Worm (Caenorhabditis elegans) whole organism, L3 larva: ENCODE measurements around the gene npp-27.

Experiments
- R02D3.7 ChIP-seq: fragments of 150-350 bp; optimal IDR thresholded peaks from 2 replicates; lab custom pipeline; 2014; ENCODE audit warnings: missing biosample characterization, missing genetic modification characterization
- ZK546.5 ChIP-seq: sonication (generic microtip); optimal IDR thresholded peaks from 2 replicates; lab custom pipeline; 2017; ENCODE audit warnings: missing biosample characterization, missing genetic modification characterization
- aly-2 ChIP-seq: fragments of 150-350 bp; optimal IDR thresholded peaks from 2 replicates; lab custom pipeline; 2014; ENCODE audit warnings: missing biosample characterization, missing genetic modification characterization
- ama-1 ChIP-seq: fragments of 150-350 bp; optimal IDR thresholded peaks from 2 replicates; lab custom pipeline; 2018
- ceh-28 ChIP-seq: fragments of 150-350 bp; optimal IDR thresholded peaks from 2 replicates; lab custom pipeline; 2014; ENCODE audit warnings: missing biosample characterization, missing genetic modification reagents, missing genetic modification characterization
- ceh-82 ChIP-seq: fragments of 150-350 bp; optimal IDR thresholded peaks from 2 replicates; lab custom pipeline; 2014; ENCODE audit warnings: missing biosample characterization, missing genetic modification characterization
- ceh-9 ChIP-seq: sonication (generic microtip); optimal IDR thresholded peaks from 2 replicates; lab custom pipeline; 2018; ENCODE audit warnings: missing biosample characterization, missing genetic modification characterization
- daf-12 ChIP-seq: fragments of 150-350 bp; optimal IDR thresholded peaks from 2 replicates; lab custom pipeline; 2014; ENCODE audit warnings: missing biosample characterization, missing genetic modification reagents, missing genetic modification characterization
- egl-27 ChIP-seq: sonication (generic microtip); optimal IDR thresholded peaks from 4 replicates; lab custom pipeline; 2017; ENCODE audit warnings: missing biosample characterization, missing genetic modification reagents, missing genetic modification characterization
- egl-5 ChIP-seq: fragments of 150-350 bp; optimal IDR thresholded peaks from 2 replicates; lab custom pipeline; 2017; ENCODE audit warnings: missing biosample characterization, missing genetic modification reagents, missing genetic modification characterization, inconsistent platforms
- elt-1 ChIP-seq: fragments of 150-350 bp; optimal IDR thresholded peaks from 2 replicates; lab custom pipeline; 2014; ENCODE audit warnings: missing biosample characterization, missing genetic modification characterization
- elt-2 ChIP-seq: sonication (generic microtip); optimal IDR thresholded peaks from 2 replicates; lab custom pipeline; 2016; ENCODE audit warnings: missing genetic modification reagents, mild to moderate bottlenecking, missing genetic modification characterization, missing compliant biosample characterization
- eor-1 ChIP-seq, 2 experiments: fragments of 150-350 bp; optimal IDR thresholded peaks; 2 replicates each; lab custom pipeline; 2014 to 2018; ENCODE audit warnings: missing biosample characterization in 2 of 2, missing genetic modification characterization in 2 of 2
- fkh-2 ChIP-seq: fragments of 150-350 bp; optimal IDR thresholded peaks from 2 replicates; lab custom pipeline; 2014; ENCODE audit warnings: missing biosample characterization, missing genetic modification reagents, missing genetic modification characterization
- fos-1 ChIP-seq: fragments of 150-350 bp; optimal IDR thresholded peaks from 2 replicates; lab custom pipeline; 2014; ENCODE audit warnings: missing biosample characterization, missing genetic modification characterization
- hmg-11 ChIP-seq: sonication (generic microtip); optimal IDR thresholded peaks from 2 replicates; lab custom pipeline; 2016; ENCODE audit warnings: missing genetic modification characterization, missing compliant biosample characterization
- jun-1 ChIP-seq: fragments of 150-350 bp; optimal IDR thresholded peaks from 2 replicates; lab custom pipeline; 2014; ENCODE audit warnings: missing biosample characterization, missing genetic modification reagents, missing genetic modification characterization
- lsy-12 ChIP-seq: sonication (generic microtip); optimal IDR thresholded peaks from 2 replicates; lab custom pipeline; 2016; ENCODE audit warnings: mild to moderate bottlenecking, missing genetic modification characterization, missing compliant biosample characterization
- mdl-1 ChIP-seq: fragments of 150-350 bp; optimal IDR thresholded peaks from 2 replicates; lab custom pipeline; 2014; ENCODE audit warnings: missing biosample characterization, missing genetic modification characterization
- mml-1 ChIP-seq: fragments of 150-350 bp; sonication (generic microtip); optimal IDR thresholded peaks from 3 replicates; lab custom pipeline; 2014; ENCODE audit warnings: missing biosample characterization, missing genetic modification characterization
- nfya-1 ChIP-seq: sonication (generic microtip); optimal IDR thresholded peaks from 2 replicates; lab custom pipeline; 2017; ENCODE audit warnings: missing genetic modification characterization, mild to moderate bottlenecking, missing compliant biosample characterization, antibody characterized with exemption, moderate library complexity; ENCODE audit not compliant: insufficient read depth
- nhr-11 ChIP-seq: fragments of 150-350 bp; optimal IDR thresholded peaks from 2 replicates; lab custom pipeline; 2014; ENCODE audit warnings: missing biosample characterization, missing genetic modification characterization
- nhr-23 ChIP-seq: fragments of 150-350 bp; optimal IDR thresholded peaks from 2 replicates; lab custom pipeline; 2014; ENCODE audit warnings: missing biosample characterization, missing genetic modification reagents, missing genetic modification characterization
- nhr-28 ChIP-seq: fragments of 150-350 bp; optimal IDR thresholded peaks from 2 replicates; lab custom pipeline; 2014; ENCODE audit warnings: missing biosample characterization, missing genetic modification characterization
- nhr-43 ChIP-seq: sonication (generic microtip); optimal IDR thresholded peaks from 2 replicates; lab custom pipeline; 2016; ENCODE audit warnings: mild to moderate bottlenecking, missing genetic modification characterization, missing compliant biosample characterization; ENCODE audit not compliant: poor library complexity, severe bottlenecking
- nhr-67 ChIP-seq: fragments of 150-350 bp; optimal IDR thresholded peaks from 2 replicates; lab custom pipeline; 2014; ENCODE audit warnings: missing biosample characterization, missing genetic modification characterization
- nhr-77 ChIP-seq: fragments of 150-350 bp; optimal IDR thresholded peaks from 2 replicates; lab custom pipeline; 2014; ENCODE audit warnings: missing biosample characterization, missing genetic modification characterization
- pha-4 ChIP-seq: fragments of 150-350 bp; optimal IDR thresholded peaks from 2 replicates; lab custom pipeline; 2014; ENCODE audit warnings: missing biosample characterization, missing genetic modification reagents, missing genetic modification characterization
- pqm-1 ChIP-seq: fragments of 150-350 bp; optimal IDR thresholded peaks from 2 replicates; lab custom pipeline; 2017; ENCODE audit warnings: missing biosample characterization, missing genetic modification characterization, inconsistent platforms
- sea-2 ChIP-seq: fragments of 150-350 bp; sonication (generic microtip); optimal IDR thresholded peaks from 4 replicates; lab custom pipeline; 2014; ENCODE audit warnings: missing biosample characterization, missing genetic modification reagents, missing genetic modification characterization
- skn-1 ChIP-seq: fragments of 150-350 bp; optimal IDR thresholded peaks from 2 replicates; lab custom pipeline; 2014; ENCODE audit warnings: missing biosample characterization, missing genetic modification characterization
- snpc-4 ChIP-seq: fragments of 150-350 bp; optimal IDR thresholded peaks from 2 replicates; lab custom pipeline; 2014; ENCODE audit warnings: missing biosample characterization, missing genetic modification characterization
- tbx-2 ChIP-seq: sonication (generic microtip); optimal IDR thresholded peaks from 2 replicates; lab custom pipeline; 2016; ENCODE audit warnings: mild to moderate bottlenecking, missing genetic modification characterization, missing compliant biosample characterization
- unc-62 ChIP-seq: fragments of 150-350 bp; sonication (generic microtip); optimal IDR thresholded peaks from 4 replicates; lab custom pipeline; 2014; ENCODE audit warnings: missing biosample characterization, missing genetic modification reagents, missing genetic modification characterization
- zag-1 ChIP-seq: fragments of 150-350 bp; optimal IDR thresholded peaks from 2 replicates; lab custom pipeline; 2014; ENCODE audit warnings: missing biosample characterization, missing genetic modification characterization
- ztf-11 ChIP-seq: fragments of 150-350 bp; optimal IDR thresholded peaks from 2 replicates; lab custom pipeline; 2014; ENCODE audit warnings: missing biosample characterization, missing genetic modification characterization

npp-27 gene

DNA sequence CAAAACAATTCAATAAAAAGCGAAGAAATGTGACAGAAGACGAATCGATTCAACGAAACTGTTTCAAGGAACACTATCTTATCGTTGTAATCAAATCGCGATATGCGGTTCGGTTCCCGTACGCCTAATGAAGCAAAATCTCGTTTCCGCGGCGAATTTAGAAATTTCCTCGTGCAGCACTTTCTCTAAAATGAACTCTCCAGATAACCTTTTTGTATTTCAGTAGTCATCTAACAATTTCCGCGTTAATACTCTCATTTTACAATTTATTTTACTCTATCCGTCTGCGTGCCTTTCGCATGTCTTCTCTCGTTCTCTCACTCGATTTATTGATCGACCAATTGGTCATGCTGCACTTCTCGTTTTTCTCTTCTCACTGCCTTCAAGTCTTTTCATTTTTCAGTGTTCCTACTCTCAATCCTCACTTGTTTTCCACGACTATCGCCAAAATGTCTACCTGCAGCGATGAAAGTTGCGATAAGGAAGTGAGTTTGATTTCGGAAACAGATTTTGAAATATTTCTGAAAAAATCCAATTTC, at the start of gene npp-27, which contains the start of gene ntl-4:
Gene npp-27 (minus strand): TSS at position 51 of the 539 bp plus-strand sequence.
Gene ntl-4 (plus strand): TSS at position 379 of the 539 bp plus-strand sequence.
- TF ChIP-seq ceh-9 (tag; lab: Kevin White, UChicago) = no peak
- no peak for TF ChIP-seq nhr-67 (tag; lab: Kevin White, UChicago)
- no peak for TF ChIP-seq sea-2 (GFP tag; lab: Kevin White, UChicago)
- no peak for TF ChIP-seq ZK546.5
- no peak for TF ChIP-seq skn-1
- peak; percentile 83 for TF ChIP-seq ama-1
- no peak for TF ChIP-seq aly-2 (tag; lab: Kevin White, UChicago)
- no peak for TF ChIP-seq R02D3.7 (tag; lab: Kevin White, UChicago)
- no peak for TF ChIP-seq hmg-11 (tag; lab: Kevin White, UChicago)
- peak; percentile 25 for TF ChIP-seq pha-4 (tag; lab: Kevin White, UChicago)
- TF ChIP-seq fos-1 (tag; lab: Kevin White, UChicago) = no peak
- TF ChIP-seq egl-5 (tag; lab: Kevin White, UChicago) = peak; percentile 76
- TF ChIP-seq egl-27 (tag; lab: Kevin White, UChicago) = no peak
- TF ChIP-seq daf-12 (tag; lab: Kevin White, UChicago) = no peak
- TF ChIP-seq zag-1 (tag; lab: Kevin White, UChicago) = no peak
- no peak for TF ChIP-seq ztf-11 (tag; lab: Kevin White, UChicago)
- TF ChIP-seq nhr-77 (tag; lab: Kevin White, UChicago) = no peak
- no peak for TF ChIP-seq snpc-4
- TF ChIP-seq nhr-11 = no peak
- TF ChIP-seq nhr-23 (tag; lab: Kevin White, UChicago) = no peak
- no peak for TF ChIP-seq tbx-2
- no peak for TF ChIP-seq mdl-1
- peak; percentile 58 for TF ChIP-seq ceh-28 (tag; lab: Kevin White, UChicago)
- TF ChIP-seq mml-1 (tag; lab: Kevin White, UChicago) = no peak
- TF ChIP-seq fkh-2 = no peak
- TF ChIP-seq nfya-1 = peak; percentile 36

DNA sequence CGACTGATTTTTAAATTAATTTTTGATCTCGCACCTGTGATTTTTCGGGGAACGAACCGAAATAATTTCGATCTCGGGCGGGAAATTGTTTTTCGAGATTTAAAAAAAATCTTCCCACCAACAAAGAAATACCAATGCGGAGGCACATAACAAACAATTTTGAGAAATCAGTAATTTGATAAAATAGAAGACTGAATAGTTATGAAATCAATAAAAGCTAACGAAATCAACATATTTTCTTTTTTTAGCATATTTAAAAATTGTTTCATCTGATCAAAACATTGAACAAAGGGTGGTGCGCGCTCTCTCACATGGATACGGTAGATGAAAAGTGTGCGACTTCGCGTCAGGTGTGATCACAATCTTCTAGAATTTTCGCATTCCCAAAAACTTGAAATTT, 48.0 kb upstream of the npp-27 start:
- no peak for TF ChIP-seq egl-27 (tag; lab: Kevin White, UChicago)

DNA sequence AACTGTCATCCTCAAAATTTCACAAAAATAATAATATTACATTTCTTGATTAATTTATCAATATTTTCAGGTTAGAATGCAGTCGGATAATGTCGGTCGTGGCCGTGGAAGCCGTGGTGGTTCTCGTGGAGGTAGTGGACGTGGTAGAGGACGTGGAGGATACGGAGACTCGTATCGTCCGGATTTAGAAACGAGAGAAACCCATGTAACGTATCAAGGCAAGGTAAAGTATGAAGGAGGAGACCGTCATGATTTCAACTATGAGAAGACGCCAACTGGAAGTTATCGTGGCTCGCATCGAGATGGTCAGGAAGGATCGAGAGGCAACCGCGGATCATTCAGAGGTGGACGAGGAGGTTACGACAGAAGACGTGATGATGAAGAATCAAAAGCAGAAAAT, 47.5 kb upstream of the npp-27 start, which contains the start of gene frpr-10:
Gene frpr-10 (plus strand): TSS at position 301 of the 400 bp plus-strand sequence.
- TF ChIP-seq R02D3.7 (tag; lab: Kevin White, UChicago) = no peak
- no peak for TF ChIP-seq pqm-1 (tag; lab: Kevin White, UChicago)
- TF ChIP-seq ceh-28 (tag; lab: Kevin White, UChicago) = no peak
- no peak for TF ChIP-seq nhr-28 (tag; lab: Kevin White, UChicago)
- TF ChIP-seq unc-62 (GFP tag; lab: Kevin White, UChicago) = no peak
- no peak for TF ChIP-seq ceh-82 (tag; lab: Kevin White, UChicago)
- no peak for TF ChIP-seq skn-1
- no peak for TF ChIP-seq elt-1 (tag; lab: Kevin White, UChicago)
- no peak for TF ChIP-seq egl-5 (tag; lab: Kevin White, UChicago)
- TF ChIP-seq daf-12 (tag; lab: Kevin White, UChicago) = no peak
- TF ChIP-seq ztf-11 (tag; lab: Kevin White, UChicago) = no peak
- TF ChIP-seq snpc-4 = no peak
- no peak for TF ChIP-seq ama-1
- no peak for TF ChIP-seq nhr-77 (tag; lab: Kevin White, UChicago)
- no peak for TF ChIP-seq sea-2 (GFP tag; lab: Kevin White, UChicago)
- no peak for TF ChIP-seq nhr-43 (tag; lab: Kevin White, UChicago)
- no peak for TF ChIP-seq nfya-1
- TF ChIP-seq lsy-12 (tag; lab: Kevin White, UChicago) = no peak
- TF ChIP-seq eor-1 (tag; optimal IDR thresholded peaks at IDR 0.05; lab: Kevin White, UChicago) = no peak

DNA sequence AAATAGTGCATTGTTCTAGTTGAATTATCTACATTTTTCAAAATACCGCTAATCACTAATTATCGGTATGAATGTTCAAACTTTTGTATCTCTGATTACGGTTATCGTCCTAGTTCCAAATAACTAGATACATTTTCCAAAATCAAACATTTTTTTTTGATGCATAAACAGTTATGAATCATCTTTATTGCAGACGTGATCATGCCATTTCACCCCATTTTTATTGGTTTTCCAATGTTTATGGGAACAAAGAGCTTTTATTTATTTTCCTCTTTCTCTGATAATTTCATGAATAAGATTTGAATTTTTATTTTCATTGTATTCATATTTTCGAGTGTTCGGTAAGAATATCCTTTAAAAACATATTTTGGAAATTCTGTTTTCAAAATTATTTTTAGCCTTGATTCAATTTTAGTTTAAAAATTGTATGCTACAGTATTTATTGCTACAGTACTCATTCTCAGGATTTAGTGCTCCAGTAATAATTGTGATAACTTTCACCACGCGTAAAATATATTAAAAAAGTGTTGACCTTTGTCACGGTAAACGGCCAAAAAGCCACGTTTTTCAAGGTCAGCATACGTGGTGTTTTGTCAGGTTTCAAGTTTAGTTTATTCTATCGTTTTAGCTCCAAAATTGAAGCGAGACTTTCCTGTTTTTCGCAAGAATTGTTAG, 46.7 kb upstream of the npp-27 start, which contains the start of gene csr-1:
Gene csr-1 (plus strand): TSS at position 625 of the 675 bp plus-strand sequence.
- no peak for TF ChIP-seq jun-1 (tag; lab: Kevin White, UChicago)
- TF ChIP-seq elt-2 (tag; lab: Kevin White, UChicago) = peak; percentile 22
